Worm (Caenorhabditis elegans) whole organism, L2 larva: ENCODE results near the gene nrx-1.

Experiments used
- aly-2 ChIP-seq: fragments of 150-350 bp; optimal IDR thresholded peaks from 2 replicates; lab custom pipeline; 2014; ENCODE audit warnings: missing biosample characterization, missing genetic modification characterization
- blmp-1 ChIP-seq: sonication (generic microtip); optimal IDR thresholded peaks from 2 replicates; lab custom pipeline; 2017; ENCODE audit warnings: missing genetic modification characterization, mild to moderate bottlenecking, missing compliant biosample characterization, antibody characterized with exemption, moderate library complexity; ENCODE audit not compliant: insufficient read depth
- fos-1 ChIP-seq: fragments of 150-350 bp; optimal IDR thresholded peaks from 2 replicates; lab custom pipeline; 2014; ENCODE audit warnings: missing biosample characterization, missing genetic modification characterization
- lin-39 ChIP-seq: fragments of 150-350 bp; optimal IDR thresholded peaks from 2 replicates; lab custom pipeline; 2014; ENCODE audit warnings: missing biosample characterization, missing genetic modification reagents, missing genetic modification characterization
- mab-5 ChIP-seq: fragments of 150-350 bp; optimal IDR thresholded peaks from 2 replicates; lab custom pipeline; 2014; ENCODE audit warnings: missing biosample characterization, missing genetic modification characterization
- mbf-1 ChIP-seq: sonication (generic microtip); optimal IDR thresholded peaks from 2 replicates; lab custom pipeline; 2017; ENCODE audit warnings: missing biosample characterization, missing genetic modification characterization
- nhr-10 ChIP-seq: sonication (generic microtip); optimal IDR thresholded peaks from 2 replicates; lab custom pipeline; 2017; ENCODE audit warnings: missing biosample characterization, missing genetic modification characterization
- unc-62 ChIP-seq: fragments of 150-350 bp; optimal IDR thresholded peaks from 2 replicates; lab custom pipeline; 2014; ENCODE audit warnings: missing biosample characterization, missing genetic modification reagents, missing genetic modification characterization
- ztf-11 ChIP-seq: sonication (generic microtip); optimal IDR thresholded peaks from 2 replicates; lab custom pipeline; 2017; ENCODE audit warnings: missing biosample characterization, missing genetic modification characterization

DNA sequence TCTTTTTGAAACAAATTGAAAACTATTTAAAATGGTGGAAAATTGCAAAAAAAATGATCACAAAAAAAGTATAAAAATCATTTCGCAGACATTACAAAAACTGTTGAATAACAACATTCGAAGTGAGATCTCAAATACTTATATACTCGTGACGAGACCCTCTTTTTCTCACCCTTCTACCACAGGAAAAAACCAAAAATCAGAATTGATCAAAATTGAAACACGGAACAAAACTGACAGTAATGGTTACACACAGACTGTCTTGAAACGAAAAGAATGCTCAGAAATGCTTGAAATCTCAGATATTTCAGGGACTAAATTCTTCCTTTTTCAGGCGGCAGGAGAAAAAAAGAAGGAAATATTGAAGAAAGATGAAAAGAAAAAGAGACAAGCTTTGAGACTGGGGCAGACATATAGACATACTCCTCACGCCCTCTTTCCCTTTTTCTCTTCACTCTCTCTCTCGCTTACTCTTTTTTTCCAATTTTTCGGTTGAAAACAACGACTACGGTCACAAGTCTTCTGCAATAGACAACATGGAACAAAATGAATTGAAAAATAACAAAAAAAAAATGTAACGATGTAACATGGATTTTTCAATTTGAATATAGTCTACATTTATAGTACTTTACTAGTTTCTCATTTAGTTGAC lies 36.9 kb downstream of the nrx-1 start:
- TF ChIP-seq mab-5 (tag; lab: Kevin White, UChicago): no peak
- no peak for TF ChIP-seq ztf-11 (tag; lab: Kevin White, UChicago)
- TF ChIP-seq blmp-1: no peak
- TF ChIP-seq mbf-1 (tag; lab: Kevin White, UChicago): no peak
- no peak for TF ChIP-seq lin-39
- TF ChIP-seq nhr-10 (tag; lab: Kevin White, UChicago): no peak
- no peak for TF ChIP-seq fos-1 (tag; lab: Kevin White, UChicago)
- TF ChIP-seq unc-62 (GFP tag; lab: Kevin White, UChicago): no peak
- TF ChIP-seq aly-2: no peak
